Worm (Caenorhabditis elegans): ENCODE data around the gene nhr-61.

DNA sequence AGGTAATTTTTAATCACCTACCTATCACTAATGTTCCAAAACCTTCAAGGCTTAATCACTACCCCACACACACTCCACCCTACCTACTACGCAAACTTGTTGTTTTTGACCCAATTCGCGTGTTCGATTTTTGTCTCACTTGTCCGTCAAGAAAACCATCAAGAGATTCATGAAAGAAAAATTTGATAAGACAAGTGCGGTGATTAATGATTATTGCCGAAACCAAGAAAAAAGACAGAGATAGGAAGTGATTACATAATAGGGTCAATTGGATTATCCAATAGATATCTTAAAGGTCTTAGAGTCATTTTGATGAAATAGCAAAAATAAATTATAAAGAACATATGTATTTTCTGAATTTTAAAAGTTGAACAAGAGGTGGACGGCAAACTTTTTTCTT, 25.9 kb upstream of the nhr-61 start:
- TF ChIP-seq mdl-1 (tag; optimal IDR thresholded peaks at IDR 0.05), result no peak
- TF ChIP-seq ces-1 (GFP tag; optimal IDR thresholded peaks at IDR 0.05), result no peak
- TF ChIP-seq nhr-76 (tag; optimal IDR thresholded peaks at IDR 0.05), result no peak
- no peak for TF ChIP-seq unc-39 (tag; optimal IDR thresholded peaks at IDR 0.05)
- no peak for TF ChIP-seq jun-1 (tag; optimal IDR thresholded peaks at IDR 0.05)
- TF ChIP-seq zfp-2 (tag; optimal IDR thresholded peaks at IDR 0.05), result no peak

Measured in whole organism, L4 larva.